Worm (Caenorhabditis elegans) whole organism, L1 larva: Measurements from ENCODE around the gene T22F3.2.
A peak's percentile ranks its signal among the peaks of the same experiment; 100 is the strongest.

ENCODE experiments used
- F16B12.6 ChIP-seq: fragments of 150-350 bp; optimal IDR thresholded peaks from 2 replicates; lab custom pipeline; 2014; ENCODE audit warnings: missing biosample characterization, missing genetic modification characterization
- alr-1 ChIP-seq: fragments of 200-800 bp; sonication (Bioruptor generic); optimal IDR thresholded peaks from 2 replicates; lab custom pipeline; 2018; ENCODE audit warnings: borderline replicate concordance, mild to moderate bottlenecking, missing genetic modification characterization, missing compliant biosample characterization
- blmp-1 ChIP-seq: fragments of 150-350 bp; optimal IDR thresholded peaks from 2 replicates; lab custom pipeline; 2014; ENCODE audit warnings: missing biosample characterization, missing genetic modification characterization
- ceh-63 ChIP-seq: fragments of 200-800 bp; sonication (Bioruptor generic); optimal IDR thresholded peaks from 2 replicates; lab custom pipeline; 2018; ENCODE audit warnings: mild to moderate bottlenecking, missing genetic modification characterization, missing compliant biosample characterization
- ceh-8 ChIP-seq: fragments of 200-800 bp; sonication (Bioruptor generic); optimal IDR thresholded peaks from 2 replicates; lab custom pipeline; 2018; ENCODE audit warnings: mild to moderate bottlenecking, missing genetic modification characterization, moderate library complexity, missing compliant biosample characterization
- ceh-82 ChIP-seq, 3 experiments: fragments of 150-350 bp in 1 of 3; sonication (generic microtip) in 2 of 3; optimal IDR thresholded peaks; 2 replicates each; lab custom pipeline; 2014 to 2017; ENCODE audit warnings: missing biosample characterization in 3 of 3, missing genetic modification characterization in 3 of 3
- ceh-90 ChIP-seq: sonication (generic microtip); optimal IDR thresholded peaks from 2 replicates; lab custom pipeline; 2016; ENCODE audit warnings: missing genetic modification characterization, missing compliant biosample characterization
- ces-1 ChIP-seq: fragments of 150-350 bp; optimal IDR thresholded peaks from 2 replicates; lab custom pipeline; 2014; ENCODE audit warnings: missing biosample characterization, missing genetic modification reagents, missing genetic modification characterization
- efl-1 ChIP-seq, 4 experiments: fragments of 150-350 bp; optimal IDR thresholded peaks in 3 of 4; peaks in 1 of 4; 1 replicate in 1 of 4; 2 replicates in 3 of 4; lab custom pipeline; 2014; ENCODE audit warnings: missing biosample characterization in 2 of 4, missing genetic modification characterization in 2 of 4, missing genetic modification reagents in 2 of 4
- efl-3 ChIP-seq: fragments of 200-800 bp; sonication (Bioruptor generic); optimal IDR thresholded peaks from 2 replicates; lab custom pipeline; 2018; ENCODE audit warnings: mild to moderate bottlenecking, missing genetic modification characterization, missing compliant biosample characterization
- egl-13 ChIP-seq: sonication (generic microtip); optimal IDR thresholded peaks from 2 replicates; lab custom pipeline; 2016; ENCODE audit warnings: missing genotype, missing genetic modification reagents, missing genetic modification characterization, missing compliant biosample characterization
- egl-27 ChIP-seq, 2 experiments: fragments of 150-350 bp in 1 of 2; sonication (generic microtip); optimal IDR thresholded peaks; 3 replicates each; lab custom pipeline; 2017 to 2018; ENCODE audit warnings: missing biosample characterization in 2 of 2, missing genetic modification characterization in 2 of 2, missing genetic modification reagents in 2 of 2
- elt-2 ChIP-seq: sonication (generic microtip); optimal IDR thresholded peaks from 2 replicates; lab custom pipeline; 2016; ENCODE audit warnings: missing genetic modification characterization, mild to moderate bottlenecking, inconsistent platforms, missing compliant biosample characterization, missing genetic modification reagents
- elt-3 ChIP-seq, 6 experiments: fragments of 150-350 bp in 1 of 6; sonication (generic microtip); optimal IDR thresholded peaks; 2 replicates each; lab custom pipeline; 2017 to 2018; ENCODE audit warnings: missing biosample characterization in 6 of 6, missing genetic modification characterization in 6 of 6, inconsistent platforms in 1 of 6
- ets-5 ChIP-seq: fragments of 200-800 bp; sonication (Bioruptor generic); IDR thresholded peaks from 2 replicates; pipeline ENCODE4 v1.3.6; 2022; ENCODE audit warnings: missing genetic modification characterization, missing compliant biosample characterization
- fkh-10 ChIP-seq: sonication (generic microtip); optimal IDR thresholded peaks from 2 replicates; lab custom pipeline; 2017; ENCODE audit warnings: missing biosample characterization, missing genetic modification reagents, missing genetic modification characterization
- grh-1 ChIP-seq: fragments of 200-800 bp; sonication (Bioruptor generic); IDR thresholded peaks from 2 replicates; pipeline ENCODE4 v1.3.6; 2022; ENCODE audit warnings: missing genetic modification reagents, missing genetic modification characterization, missing compliant biosample characterization
- hlh-17 ChIP-seq: fragments of 200-800 bp; sonication (Bioruptor generic); optimal IDR thresholded peaks from 2 replicates; lab custom pipeline; 2018; ENCODE audit warnings: missing genetic modification characterization, mild to moderate bottlenecking, missing compliant biosample characterization, moderate library complexity, borderline replicate concordance
- hlh-4 ChIP-seq: sonication (generic microtip); optimal IDR thresholded peaks from 2 replicates; lab custom pipeline; 2016; ENCODE audit warnings: mild to moderate bottlenecking, missing genetic modification characterization, missing compliant biosample characterization
- irx-1 ChIP-seq: sonication (generic microtip); optimal IDR thresholded peaks from 2 replicates; lab custom pipeline; 2016; ENCODE audit warnings: missing genetic modification characterization, missing compliant biosample characterization
- jun-1 ChIP-seq: fragments of 150-350 bp; optimal IDR thresholded peaks from 2 replicates; lab custom pipeline; 2014; ENCODE audit warnings: missing biosample characterization, missing genetic modification reagents, missing genetic modification characterization
- lin-35 ChIP-seq, 2 experiments: fragments of 150-350 bp; optimal IDR thresholded peaks; 2 replicates each; lab custom pipeline; 2014; ENCODE audit warnings: missing biosample characterization in 2 of 2, missing genetic modification characterization in 2 of 2, missing genetic modification reagents in 2 of 2
- lin-39 ChIP-seq: fragments of 150-350 bp; optimal IDR thresholded peaks from 2 replicates; lab custom pipeline; 2014; ENCODE audit warnings: missing biosample characterization, missing genetic modification reagents, missing genetic modification characterization
- lsy-2 ChIP-seq, 2 experiments: fragments of 150-350 bp; optimal IDR thresholded peaks; 2 replicates each; lab custom pipeline; 2014; ENCODE audit warnings: missing biosample characterization in 2 of 2, missing genetic modification characterization in 2 of 2
- mdl-1 ChIP-seq, 2 experiments: fragments of 150-350 bp; optimal IDR thresholded peaks; 2 replicates each; lab custom pipeline; 2014 to 2017; ENCODE audit warnings: missing biosample characterization in 2 of 2, missing genetic modification characterization in 2 of 2, inconsistent platforms in 1 of 2
- mef-2 ChIP-seq: fragments of 150-350 bp; optimal IDR thresholded peaks from 2 replicates; lab custom pipeline; 2014; ENCODE audit warnings: missing biosample characterization, missing genetic modification characterization
- mep-1 ChIP-seq: fragments of 150-350 bp; optimal IDR thresholded peaks from 2 replicates; lab custom pipeline; 2014; ENCODE audit warnings: missing biosample characterization, missing genetic modification characterization
- nhr-28 ChIP-seq: fragments of 150-350 bp; optimal IDR thresholded peaks from 2 replicates; lab custom pipeline; 2014; ENCODE audit warnings: missing biosample characterization, missing genetic modification characterization
- nhr-47 ChIP-seq: sonication (generic microtip); optimal IDR thresholded peaks from 2 replicates; lab custom pipeline; 2016; ENCODE audit warnings: mild to moderate bottlenecking, missing genetic modification characterization, moderate library complexity, missing compliant biosample characterization
- nhr-71 ChIP-seq: sonication (generic microtip); optimal IDR thresholded peaks from 2 replicates; lab custom pipeline; 2016; ENCODE audit warnings: mild to moderate bottlenecking, missing genetic modification characterization, moderate library complexity, missing compliant biosample characterization
- nhr-76 ChIP-seq: sonication (generic microtip); optimal IDR thresholded peaks from 2 replicates; lab custom pipeline; 2017; ENCODE audit warnings: missing biosample characterization, missing genetic modification characterization
- nhr-84 ChIP-seq: sonication (generic microtip); optimal IDR thresholded peaks from 2 replicates; lab custom pipeline; 2017; ENCODE audit warnings: missing biosample characterization, missing genetic modification characterization
- rnt-1 ChIP-seq: sonication (generic microtip); optimal IDR thresholded peaks from 2 replicates; lab custom pipeline; 2016; ENCODE audit warnings: mild to moderate bottlenecking, missing genetic modification characterization, moderate library complexity, missing compliant biosample characterization
- snu-23 ChIP-seq: sonication (generic microtip); optimal IDR thresholded peaks from 2 replicates; lab custom pipeline; 2016; ENCODE audit warnings: missing genetic modification characterization, missing compliant biosample characterization
- sptf-1 ChIP-seq: fragments of 150-350 bp; optimal IDR thresholded peaks from 2 replicates; lab custom pipeline; 2014; ENCODE audit warnings: missing biosample characterization, missing genetic modification characterization
- sup-37 ChIP-seq: fragments of 200-800 bp; sonication (Bioruptor generic); optimal IDR thresholded peaks from 2 replicates; lab custom pipeline; 2018; ENCODE audit warnings: mild to moderate bottlenecking, missing genetic modification characterization, missing compliant biosample characterization
- tlp-1 ChIP-seq: fragments of 150-350 bp; optimal IDR thresholded peaks from 2 replicates; lab custom pipeline; 2014; ENCODE audit warnings: missing biosample characterization, missing genetic modification characterization
- unc-62 ChIP-seq: fragments of 150-350 bp; optimal IDR thresholded peaks from 2 replicates; lab custom pipeline; 2014; ENCODE audit warnings: missing biosample characterization, missing genetic modification reagents, missing genetic modification characterization
- vab-15 ChIP-seq: sonication (generic microtip); optimal IDR thresholded peaks from 2 replicates; lab custom pipeline; 2017; ENCODE audit warnings: missing genotype, mild to moderate bottlenecking, missing genetic modification characterization, missing compliant biosample characterization
- zag-1 ChIP-seq: fragments of 150-350 bp; optimal IDR thresholded peaks from 2 replicates; lab custom pipeline; 2014; ENCODE audit warnings: missing biosample characterization, missing genetic modification characterization
- zip-4 ChIP-seq: fragments of 200-800 bp; sonication (Bioruptor generic); optimal IDR thresholded peaks from 2 replicates; lab custom pipeline; 2018; ENCODE audit warnings: mild to moderate bottlenecking, missing genetic modification characterization, moderate library complexity, missing compliant biosample characterization

Gene T22F3.2

ce11 chrV:3580385-3580784, 6.1 kb upstream of the T22F3.2 start:
- no peak for TF ChIP-seq fkh-10 (GFP tag; lab: Kevin White, UChicago)
- TF ChIP-seq blmp-1: peak; percentile 52
- no peak for TF ChIP-seq unc-62 (GFP tag; lab: Kevin White, UChicago)
- no peak for TF ChIP-seq tlp-1
- TF ChIP-seq efl-1 (optimal IDR thresholded peaks at IDR 0.05; lab: Kevin White, UChicago): no peak
- TF ChIP-seq efl-1 (GFP tag; optimal IDR thresholded peaks at IDR 0.05 in 1 of 2; lab: Kevin White, UChicago): peak in 1 of 2 experiments; percentile 27
- no peak for TF ChIP-seq nhr-47 (tag; lab: Kevin White, UChicago)
- TF ChIP-seq ces-1 (GFP tag; lab: Kevin White, UChicago): no peak
- TF ChIP-seq elt-2 (tag; lab: Kevin White, UChicago): peak; percentile 52
- no peak for TF ChIP-seq rnt-1
- no peak for TF ChIP-seq egl-13 (tag; lab: Kevin White, UChicago)
- TF ChIP-seq elt-3 (tag; optimal IDR thresholded peaks at IDR 0.05; lab: Kevin White, UChicago): peak in 2 of 6 experiments; percentile 8 to 39
- TF ChIP-seq sup-37 (GFP tag; lab: Kevin White, UChicago): no peak
- no peak for TF ChIP-seq hlh-4 (tag; lab: Kevin White, UChicago)
- TF ChIP-seq ceh-82 (tag; optimal IDR thresholded peaks at IDR 0.05; lab: Kevin White, UChicago): no peak
- no peak for TF ChIP-seq ets-5 (GFP tag; lab: Robert Waterston, UW)
- TF ChIP-seq snu-23: no peak
- no peak for TF ChIP-seq efl-3 (GFP tag; lab: Kevin White, UChicago)
- no peak for TF ChIP-seq zag-1 (tag; lab: Kevin White, UChicago)
- TF ChIP-seq egl-27 (tag; optimal IDR thresholded peaks at IDR 0.05; lab: Kevin White, UChicago): no peak
- TF ChIP-seq ceh-8 (GFP tag; lab: Kevin White, UChicago): no peak
- no peak for TF ChIP-seq grh-1

DNA sequence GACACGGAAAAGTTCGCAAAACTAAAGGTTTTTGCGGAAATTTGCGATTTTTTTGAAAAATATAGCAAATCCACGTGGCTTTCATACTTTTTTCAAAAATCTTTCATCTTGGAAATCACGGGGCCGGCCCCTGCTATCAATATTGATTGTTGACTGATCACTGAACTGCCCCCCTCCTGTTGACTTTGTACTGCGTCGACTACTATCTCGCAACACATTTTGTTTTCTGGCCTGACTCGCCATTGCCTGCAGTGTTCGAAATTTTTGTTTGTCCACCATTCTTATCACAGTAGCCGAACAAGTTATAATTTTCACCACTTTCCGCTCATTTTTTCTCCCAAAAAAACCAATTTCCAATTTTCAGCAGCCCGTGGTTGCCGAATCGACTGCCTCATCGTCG, 5.4 kb upstream of the T22F3.2 start:
- TF ChIP-seq zag-1 (tag; lab: Kevin White, UChicago) (no peak), lin-39 (no peak), mdl-1 (tag; optimal IDR thresholded peaks at IDR 0.05; lab: Kevin White, UChicago) (peak in 1 of 2 experiments; percentile 9), efl-1 (optimal IDR thresholded peaks at IDR 0.05; lab: Kevin White, UChicago) (no peak), efl-1 (GFP tag; optimal IDR thresholded peaks at IDR 0.05 in 1 of 2; lab: Kevin White, UChicago) (no peak), ceh-90 (tag; lab: Kevin White, UChicago) (no peak), F16B12.6 (tag; lab: Kevin White, UChicago) (no peak), zip-4 (GFP tag; lab: Kevin White, UChicago) (no peak), nhr-84 (no peak), elt-2 (tag; lab: Kevin White, UChicago) (no peak), ceh-63 (GFP tag; lab: Kevin White, UChicago) (no peak), nhr-71 (tag; lab: Kevin White, UChicago) (peak; percentile 6), alr-1 (tag; lab: Kevin White, UChicago) (no peak), nhr-47 (tag; lab: Kevin White, UChicago) (no peak), nhr-76 (tag; lab: Kevin White, UChicago) (no peak), ces-1 (GFP tag; lab: Kevin White, UChicago) (no peak)
- TF ChIP-seq, all 84 proteins: peak for 2

ce11 chrV:3581643-3582042, 4.8 kb upstream of the T22F3.2 start:
- TF ChIP-seq irx-1: no peak
- TF ChIP-seq hlh-17 (GFP tag; lab: Kevin White, UChicago): no peak
- no peak for TF ChIP-seq lsy-2 (tag; optimal IDR thresholded peaks at IDR 0.05; lab: Kevin White, UChicago)
- no peak for TF ChIP-seq F16B12.6 (tag; lab: Kevin White, UChicago)
- TF ChIP-seq nhr-28 (tag; lab: Kevin White, UChicago): no peak
- TF ChIP-seq lin-39: no peak
- no peak for TF ChIP-seq mep-1
- TF ChIP-seq sptf-1 (tag; lab: Kevin White, UChicago): no peak
- no peak for TF ChIP-seq jun-1 (tag; lab: Kevin White, UChicago)
- no peak for TF ChIP-seq lin-35 (GFP tag; optimal IDR thresholded peaks at IDR 0.05; lab: Kevin White, UChicago)
- TF ChIP-seq zag-1 (tag; lab: Kevin White, UChicago): no peak
- no peak for TF ChIP-seq vab-15 (tag; lab: Kevin White, UChicago)
- TF ChIP-seq ces-1 (GFP tag; lab: Kevin White, UChicago): no peak
- no peak for TF ChIP-seq mef-2 (tag; lab: Kevin White, UChicago)
